Fruit fly (Drosophila melanogaster) whole organism, embryonic: ENCODE data around the gene CG8159.

Source experiments
- ATbp ChIP-seq: fragments of 200-800 bp; sonication (Bioruptor generic); optimal IDR thresholded peaks from 2 replicates; lab custom pipeline; 2017; ENCODE audit warnings: missing biosample characterization, mild to moderate bottlenecking, missing genetic modification characterization, missing genetic modification reagents
- Ada2b ChIP-seq: fragments of 200-800 bp; sonication (Bioruptor generic); IDR thresholded peaks from 2 replicates; pipeline ENCODE4 v1.3.6; 2022; ENCODE audit warnings: missing biosample characterization, missing genetic modification characterization
- CG10366 ChIP-seq: fragments of 200-800 bp; sonication (Bioruptor generic); IDR thresholded peaks from 2 replicates; pipeline ENCODE4 v1.3.6; 2022; ENCODE audit warnings: missing biosample characterization, missing genetic modification characterization
- CG12071 ChIP-seq: fragments of 200-800 bp; sonication (Bioruptor generic); optimal IDR thresholded peaks from 3 replicates; lab custom pipeline; 2018; ENCODE audit warnings: missing biosample characterization, mild to moderate bottlenecking, missing genetic modification characterization
- CG12104 ChIP-seq: fragments of 200-800 bp; sonication (Bioruptor generic); optimal IDR thresholded peaks from 3 replicates; lab custom pipeline; 2016; ENCODE audit warnings: missing biosample characterization, missing genetic modification characterization
- CG12942 ChIP-seq: fragments of 200-800 bp; sonication (Bioruptor generic); optimal IDR thresholded peaks from 3 replicates; lab custom pipeline; 2016; ENCODE audit warnings: missing biosample characterization, missing genetic modification characterization
- CG13624 ChIP-seq: fragments of 200-800 bp; sonication (Bioruptor generic); optimal IDR thresholded peaks from 2 replicates; lab custom pipeline; 2016; ENCODE audit warnings: missing biosample characterization, missing genetic modification characterization
- CG14014 ChIP-seq: fragments of 200-800 bp; sonication (Bioruptor generic); IDR thresholded peaks from 2 replicates; pipeline ENCODE4 v1.3.6; 2022; ENCODE audit warnings: missing biosample characterization, missing genetic modification characterization
- CG15011 ChIP-seq: fragments of 200-800 bp; sonication (Bioruptor generic); optimal IDR thresholded peaks from 3 replicates; lab custom pipeline; 2018; ENCODE audit warnings: missing biosample characterization, mild to moderate bottlenecking, missing genetic modification characterization
- CG15514 ChIP-seq: fragments of 200-800 bp; sonication (Bioruptor generic); optimal IDR thresholded peaks from 3 replicates; lab custom pipeline; 2017; ENCODE audit warnings: missing biosample characterization, missing genetic modification characterization, mild to moderate bottlenecking, moderate library complexity, missing genetic modification reagents
- CG17385 ChIP-seq: fragments of 200-800 bp; sonication (Bioruptor generic); optimal IDR thresholded peaks from 3 replicates; lab custom pipeline; 2018; ENCODE audit warnings: missing biosample characterization, mild to moderate bottlenecking, missing genetic modification characterization
- CG2120 ChIP-seq: fragments of 200-800 bp; sonication (Bioruptor generic); optimal IDR thresholded peaks from 3 replicates; lab custom pipeline; 2016; ENCODE audit warnings: missing biosample characterization, missing genetic modification characterization
- CG2712 ChIP-seq: fragments of 200-800 bp; optimal IDR thresholded peaks from 3 replicates; lab custom pipeline; 2019; ENCODE audit warnings: missing biosample characterization, mild to moderate bottlenecking, missing genetic modification characterization, moderate library complexity
- CG3847 ChIP-seq: fragments of 200-800 bp; sonication (Bioruptor generic); IDR thresholded peaks from 2 replicates; pipeline ENCODE4 v1.3.6; 2022; ENCODE audit warnings: missing biosample characterization, missing genetic modification characterization
- CG4282 ChIP-seq: fragments of 200-800 bp; sonication (Bioruptor generic); optimal IDR thresholded peaks from 2 replicates; lab custom pipeline; 2016; ENCODE audit warnings: missing biosample characterization, missing genetic modification characterization
- CG6272 ChIP-seq: fragments of 200-800 bp; sonication (Bioruptor generic); IDR thresholded peaks from 2 replicates; pipeline ENCODE4 v1.3.6; 2022; ENCODE audit warnings: missing biosample characterization, missing genetic modification characterization
- CG8388 ChIP-seq: fragments of 200-800 bp; sonication (Bioruptor generic); optimal IDR thresholded peaks from 2 replicates; lab custom pipeline; 2019; ENCODE audit warnings: missing biosample characterization, mild to moderate bottlenecking, missing genetic modification characterization, moderate library complexity
- CG8765 ChIP-seq: fragments of 200-800 bp; sonication (Bioruptor generic); IDR thresholded peaks from 2 replicates; pipeline ENCODE4 v1.3.6; 2022; ENCODE audit warnings: missing biosample characterization, missing genetic modification characterization
- CG9215 ChIP-seq: fragments of 200-800 bp; sonication (Bioruptor generic); IDR thresholded peaks from 2 replicates; pipeline ENCODE4 v1.3.6; 2022; ENCODE audit warnings: missing biosample characterization, missing genetic modification characterization
- CG9609 ChIP-seq: fragments of 200-800 bp; sonication (Bioruptor generic); optimal IDR thresholded peaks from 3 replicates; lab custom pipeline; 2016; ENCODE audit warnings: missing biosample characterization, missing genetic modification characterization
- CHES-1-like ChIP-seq: fragments of 200-800 bp; sonication (Bioruptor generic); optimal IDR thresholded peaks from 2 replicates; lab custom pipeline; 2016; ENCODE audit warnings: missing biosample characterization, missing genetic modification characterization
- H15 ChIP-seq: fragments of 200-800 bp; sonication (Bioruptor generic); IDR thresholded peaks from 3 replicates; pipeline ENCODE4 v1.3.6; 2022; ENCODE audit warnings: missing biosample characterization, missing genetic modification characterization
- HLH3B ChIP-seq: fragments of 200-800 bp; sonication (Bioruptor generic); IDR thresholded peaks from 2 replicates; pipeline ENCODE4 v1.3.6; 2022; ENCODE audit warnings: missing biosample characterization, missing genetic modification characterization
- HmgD ChIP-seq: fragments of 200-800 bp; sonication (Bioruptor generic); optimal IDR thresholded peaks from 3 replicates; lab custom pipeline; 2016; ENCODE audit warnings: missing biosample characterization, missing genetic modification characterization
- Ravus ChIP-seq: fragments of 200-800 bp; sonication (Bioruptor generic); IDR thresholded peaks from 2 replicates; pipeline ENCODE4 v1.3.6; 2022; ENCODE audit warnings: missing biosample characterization, missing genetic modification characterization
- Vsx1 ChIP-seq: fragments of 200-800 bp; sonication (Bioruptor generic); optimal IDR thresholded peaks from 2 replicates; lab custom pipeline; 2017; ENCODE audit warnings: missing biosample characterization, mild to moderate bottlenecking, missing genetic modification characterization, missing genetic modification reagents
- ab ChIP-seq: fragments of 200-800 bp; sonication (Bioruptor generic); optimal IDR thresholded peaks from 2 replicates; lab custom pipeline; 2016; ENCODE audit warnings: missing biosample characterization, missing genetic modification characterization
- ap ChIP-seq: fragments of 200-800 bp; sonication (Bioruptor generic); IDR thresholded peaks from 2 replicates; pipeline ENCODE4 v1.3.6; 2022; ENCODE audit warnings: missing biosample characterization, missing genetic modification characterization
- ara ChIP-seq: fragments of 200-800 bp; sonication (Bioruptor generic); IDR thresholded peaks from 2 replicates; pipeline ENCODE4 v1.3.6; 2022; ENCODE audit warnings: missing biosample characterization, missing genetic modification characterization
- az2 ChIP-seq: fragments of 200-800 bp; sonication (Bioruptor generic); optimal IDR thresholded peaks from 3 replicates; lab custom pipeline; 2016; ENCODE audit warnings: missing biosample characterization, missing genetic modification characterization
- bigmax ChIP-seq: fragments of 200-800 bp; sonication (Bioruptor generic); optimal IDR thresholded peaks from 2 replicates; lab custom pipeline; 2018; ENCODE audit warnings: missing biosample characterization, mild to moderate bottlenecking, missing genetic modification characterization
- bsh ChIP-seq, 2 experiments: fragments of 200-800 bp; sonication (Bioruptor generic); optimal IDR thresholded peaks; 2 replicates each; lab custom pipeline; 2017 to 2018; ENCODE audit warnings: mild to moderate bottlenecking in 2 of 2, missing biosample characterization in 2 of 2, missing genetic modification characterization in 2 of 2, moderate library complexity in 1 of 2
- jumu ChIP-seq: fragments of 200-800 bp; sonication (Bioruptor generic); optimal IDR thresholded peaks from 3 replicates; lab custom pipeline; 2016; ENCODE audit warnings: missing biosample characterization, missing genetic modification characterization
- klu ChIP-seq: fragments of 200-800 bp; sonication (Bioruptor generic); IDR thresholded peaks from 2 replicates; pipeline ENCODE4 v1.3.6; 2022; ENCODE audit warnings: missing biosample characterization, missing genetic modification characterization
- lab ChIP-seq: fragments of 200-800 bp; sonication (Bioruptor generic); optimal IDR thresholded peaks from 3 replicates; lab custom pipeline; 2017; ENCODE audit warnings: missing biosample characterization, missing genetic modification characterization, mild to moderate bottlenecking, moderate library complexity, missing genetic modification reagents
- mld ChIP-seq: fragments of 200-800 bp; sonication (Bioruptor generic); IDR thresholded peaks from 3 replicates; pipeline ENCODE4 v1.3.6; 2022; ENCODE audit warnings: missing biosample characterization, missing genetic modification characterization; ENCODE audit not compliant: partially characterized antibody
- otp ChIP-seq: fragments of 200-800 bp; sonication (Bioruptor generic); IDR thresholded peaks from 3 replicates; pipeline ENCODE4, ENCODE4 v1.3.6; 2022; ENCODE audit warnings: missing biosample characterization, missing genetic modification characterization
- p53 ChIP-seq: fragments of 200-800 bp; sonication (Bioruptor generic); optimal IDR thresholded peaks from 2 replicates; lab custom pipeline; 2016; ENCODE audit warnings: missing biosample characterization, missing genetic modification characterization
- pita ChIP-seq: fragments of 200-800 bp; sonication (Bioruptor generic); optimal IDR thresholded peaks from 2 replicates; lab custom pipeline; 2017; ENCODE audit warnings: missing biosample characterization, mild to moderate bottlenecking, missing genetic modification characterization
- pzg ChIP-seq: fragments of 200-800 bp; sonication (Bioruptor generic); optimal IDR thresholded peaks from 3 replicates; lab custom pipeline; 2018; ENCODE audit warnings: missing biosample characterization, mild to moderate bottlenecking, missing genetic modification characterization, moderate library complexity
- sens-2 ChIP-seq: fragments of 200-800 bp; sonication (Bioruptor generic); IDR thresholded peaks from 2 replicates; pipeline ENCODE4 v1.3.6; 2022; ENCODE audit warnings: missing biosample characterization, missing genetic modification characterization
- sna ChIP-seq: fragments of 200-800 bp; sonication (Bioruptor generic); IDR thresholded peaks from 2 replicates; pipeline ENCODE4 v1.3.6; 2022; ENCODE audit warnings: missing biosample characterization, missing genetic modification characterization; ENCODE audit not compliant: partially characterized antibody
- sob ChIP-seq: fragments of 200-800 bp; sonication (Bioruptor generic); IDR thresholded peaks from 2 replicates; pipeline ENCODE4 v1.3.6; 2022; ENCODE audit warnings: missing biosample characterization, missing genetic modification characterization
- sqz ChIP-seq: fragments of 200-800 bp; sonication (Bioruptor generic); optimal IDR thresholded peaks from 3 replicates; lab custom pipeline; 2018; ENCODE audit warnings: missing biosample characterization, mild to moderate bottlenecking, missing genetic modification characterization
- tna ChIP-seq: fragments of 200-800 bp; sonication (Bioruptor generic); IDR thresholded peaks from 2 replicates; pipeline ENCODE4 v1.3.6; 2022; ENCODE audit warnings: missing biosample characterization, missing genetic modification characterization; ENCODE audit not compliant: partially characterized antibody
- trem ChIP-seq: fragments of 200-800 bp; optimal IDR thresholded peaks from 3 replicates; lab custom pipeline; 2019; ENCODE audit warnings: missing biosample characterization, mild to moderate bottlenecking, missing genetic modification characterization, moderate library complexity
- tup ChIP-seq: fragments of 200-800 bp; sonication (Bioruptor generic); optimal IDR thresholded peaks from 2 replicates; lab custom pipeline; 2016; ENCODE audit warnings: missing biosample characterization, mild to moderate bottlenecking, missing genetic modification characterization, moderate library complexity
- vnd ChIP-seq: fragments of 200-800 bp; sonication (Bioruptor generic); IDR thresholded peaks from 3 replicates; pipeline ENCODE4 v1.3.6; 2022; ENCODE audit warnings: missing biosample characterization, missing genetic modification characterization; ENCODE audit not compliant: partially characterized antibody
- zf30C ChIP-seq: fragments of 200-800 bp; sonication (Bioruptor generic); optimal IDR thresholded peaks from 3 replicates; lab custom pipeline; 2018; ENCODE audit warnings: missing biosample characterization, mild to moderate bottlenecking, missing genetic modification characterization
- zfh1 ChIP-seq: fragments of 200-800 bp; sonication (Bioruptor generic); IDR thresholded peaks from 3 replicates; pipeline ENCODE4 v1.3.6; 2022; ENCODE audit warnings: missing biosample characterization, missing genetic modification characterization

Gene CG8159

DNA sequence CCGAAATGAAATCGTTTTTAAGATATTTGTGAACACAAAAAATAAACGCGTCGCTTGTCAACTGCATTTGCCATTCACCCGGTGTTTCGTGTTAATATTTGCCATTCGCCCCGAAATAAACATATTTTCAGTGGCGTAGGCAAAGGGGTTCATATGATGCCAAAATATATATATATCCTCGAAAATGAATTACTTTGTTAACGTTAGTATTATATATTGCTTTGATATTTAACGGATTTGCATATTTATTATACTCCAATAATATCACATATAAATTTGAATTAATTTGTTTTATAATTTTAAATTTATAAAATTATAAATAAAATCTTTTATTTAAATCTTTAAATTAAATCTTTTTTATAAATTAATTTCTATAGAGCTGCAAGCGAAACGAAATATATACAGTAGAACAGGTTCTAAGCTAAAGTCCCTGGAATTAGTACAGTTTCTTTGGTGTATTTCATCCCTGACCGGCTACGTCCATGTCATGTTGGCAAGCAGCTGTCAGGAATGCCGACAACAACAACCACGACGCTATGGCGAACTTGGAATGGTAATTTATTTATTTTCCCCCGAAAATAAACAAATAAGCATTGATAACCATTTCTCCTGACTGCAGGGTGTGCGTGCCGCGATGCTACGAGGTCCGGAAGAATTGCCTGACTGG is 5.1 kb downstream of the CG8159 start, which contains the start of the genes M1BP and CG8202 (continued):
- TF ChIP-seq tup (peak; percentile 4), CG3847 (GFP tag; lab: Robert Waterston, UW) (peak; percentile 79), bsh (GFP tag; optimal IDR thresholded peaks at IDR 0.05; lab: Kevin White, UChicago) (peak; percentile 67 to 86), CG12942 (GFP tag; lab: Kevin White, UChicago) (peak; percentile 90), CG9609 (GFP tag; lab: Kevin White, UChicago) (peak; percentile 38), HmgD (GFP tag; lab: Kevin White, UChicago) (no peak), klu (GFP tag; lab: Robert Waterston, UW) (peak; percentile 67; the same call in 1 of the 2 replicates), CG12071 (GFP tag; lab: Kevin White, UChicago) (no peak), sob (GFP tag; lab: Robert Waterston, UW) (peak; percentile 57; the same call in 1 of the 2 replicates), CG2712 (tag; lab: Kevin White, UChicago) (peak; percentile 95), CG6272 (GFP tag; lab: Robert Waterston, UW) (peak; percentile 59; the same call in 1 of the 2 replicates), jumu (peak; percentile 7), HLH3B (GFP tag; lab: Robert Waterston, UW) (peak; percentile 58), pita (GFP tag; lab: Kevin White, UChicago) (no peak), bigmax (GFP tag; lab: Kevin White, UChicago) (no peak), CG15011 (GFP tag; lab: Kevin White, UChicago) (no peak), p53 (GFP tag; lab: Kevin White, UChicago) (no peak), vnd (GFP tag; lab: Robert Waterston, UW) (no peak), az2 (GFP tag; lab: Kevin White, UChicago) (peak; percentile 91), sna (GFP tag; lab: Robert Waterston, UW) (no peak), CHES-1-like (peak; percentile 27), sens-2 (GFP tag; lab: Robert Waterston, UW) (no peak), tna (no peak), ara (peak; percentile 78), ap (GFP tag; lab: Robert Waterston, UW) (peak; percentile 47; the same call in 1 of the 2 replicates), mld (GFP tag; lab: Robert Waterston, UW) (no peak), pzg (GFP tag; lab: Kevin White, UChicago) (peak; percentile 26), CG15514 (GFP tag; lab: Kevin White, UChicago) (peak; percentile 56), CG4282 (no peak), otp (GFP tag; lab: Robert Waterston, UW) (no peak), ab (GFP tag; lab: Kevin White, UChicago) (peak; percentile 50), CG14014 (GFP tag; lab: Robert Waterston, UW) (peak; percentile 71), CG8765 (GFP tag; lab: Robert Waterston, UW) (peak; percentile 53), Vsx1 (GFP tag; lab: Kevin White, UChicago) (no peak), H15 (GFP tag; lab: Robert Waterston, UW) (peak; percentile 59; the same call in 1 of the 3 replicates), CG17385 (peak; percentile 89), ATbp (GFP tag; lab: Kevin White, UChicago) (peak; percentile 67), CG8388 (GFP tag; lab: Kevin White, UChicago) (peak; percentile 91), CG9215 (GFP tag; lab: Robert Waterston, UW) (peak; percentile 83), CG12104 (peak; percentile 87), zfh1 (GFP tag; lab: Robert Waterston, UW) (peak; percentile 83; the same call in 2 of the 3 replicates), trem (tag; lab: Kevin White, UChicago) (peak; percentile 87), sqz (GFP tag; lab: Kevin White, UChicago) (no peak), Ada2b (GFP tag; lab: Robert Waterston, UW) (peak; percentile 55; the same call in 1 of the 2 replicates), CG10366 (peak; percentile 70), CG2120 (peak; percentile 82), CG13624 (GFP tag; lab: Kevin White, UChicago) (peak; percentile 32), zf30C (no peak), Ravus (GFP tag; lab: Robert Waterston, UW) (no peak; the same call in 1 of the 2 replicates), lab (GFP tag; lab: Kevin White, UChicago) (no peak)
